Fruit fly (Drosophila melanogaster): ENCODE results near the gene alpha-Man-Ib.

The alpha-Man-Ib gene

dm6 chr3R:29062717-29063206 lies 49.9 kb downstream of the alpha-Man-Ib start, which contains the start of the genes Cul5 and Bicra (continued):
- TF ChIP-seq seq (GFP tag; IDR thresholded peaks at IDR 0.05) (no peak), grn (GFP tag; optimal IDR thresholded peaks at IDR 0.05) (peak; percentile 13), kah (GFP tag; optimal IDR thresholded peaks at IDR 0.05) (no peak), knrl (GFP tag; IDR thresholded peaks at IDR 0.05; ENCODE audit: partially characterized antibody) (peak; percentile 84; the same call in 2 of the 3 replicates), CG12391 (tag; optimal IDR thresholded peaks at IDR 0.05) (no peak), tgo (GFP tag; IDR thresholded peaks at IDR 0.05) (no peak), dmrt99B (tag; optimal IDR thresholded peaks at IDR 0.05) (no peak), D19A (tag; optimal IDR thresholded peaks at IDR 0.05) (no peak), Atf6 (GFP tag; IDR thresholded peaks at IDR 0.05) (no peak), zfh2 (GFP tag; optimal IDR thresholded peaks at IDR 0.05) (peak; percentile 2), dati (GFP tag; IDR thresholded peaks at IDR 0.05) (no peak), grau (tag; optimal IDR thresholded peaks at IDR 0.05) (no peak), Dfd (GFP tag; optimal IDR thresholded peaks at IDR 0.05) (no peak), CG1024 (GFP tag; IDR thresholded peaks at IDR 0.05) (no peak), CG3995 (GFP tag; optimal IDR thresholded peaks at IDR 0.05) (no peak), CG10366 (GFP tag; IDR thresholded peaks at IDR 0.05) (no peak), inv (GFP tag; IDR thresholded peaks at IDR 0.05; ENCODE audit: partially characterized antibody) (peak; percentile 86; the same call in 1 of the 2 replicates), hbn (GFP tag; IDR thresholded peaks at IDR 0.05; ENCODE audit: partially characterized antibody) (peak; percentile 87), CG33557 (GFP tag; optimal IDR thresholded peaks at IDR 0.05) (no peak), CG7839 (tag; optimal IDR thresholded peaks at IDR 0.05) (no peak), exex (tag; optimal IDR thresholded peaks at IDR 0.05) (peak; percentile 37), CG4707 (GFP tag; optimal IDR thresholded peaks at IDR 0.05) (no peak), CG6272 (GFP tag; IDR thresholded peaks at IDR 0.05) (peak; percentile 11; the same call in 1 of the 2 replicates), HmgZ (tag; optimal IDR thresholded peaks at IDR 0.05) (no peak), corto (GFP tag; optimal IDR thresholded peaks at IDR 0.05) (peak; percentile 67), MESR4 (GFP tag; optimal IDR thresholded peaks at IDR 0.05) (peak; percentile 94), CkIIα-i1 (GFP tag; IDR thresholded peaks at IDR 0.05) (no peak), sens-2 (GFP tag; IDR thresholded peaks at IDR 0.05) (no peak), Hsf (GFP tag; optimal IDR thresholded peaks at IDR 0.05) (no peak), Ets65A (GFP tag) (no peak), CG34422 (GFP tag; IDR thresholded peaks at IDR 0.05) (no peak), CG10274 (GFP tag; optimal IDR thresholded peaks at IDR 0.05) (no peak), yki (optimal IDR thresholded peaks at IDR 0.05) (no peak), sc (optimal IDR thresholded peaks at IDR 0.05) (no peak), sc (GFP tag; optimal IDR thresholded peaks at IDR 0.05) (no peak), NC2β (GFP tag; optimal IDR thresholded peaks at IDR 0.05) (peak; percentile 14), h (optimal IDR thresholded peaks at IDR 0.05) (no peak), da (GFP tag; optimal IDR thresholded peaks at IDR 0.05) (no peak), B-H1 (GFP tag; IDR thresholded peaks at IDR 0.05) (no peak), ham (GFP tag; IDR thresholded peaks at IDR 0.05) (no peak), ATbp (GFP tag; optimal IDR thresholded peaks at IDR 0.05) (no peak), trem (tag; optimal IDR thresholded peaks at IDR 0.05) (peak; percentile 7), CG42726 (GFP tag; IDR thresholded peaks at IDR 0.05; ENCODE audit: partially characterized antibody) (peak; percentile 81), pum (GFP tag; optimal IDR thresholded peaks at IDR 0.05) (no peak), gce (GFP tag; IDR thresholded peaks at IDR 0.05) (no peak), vvl (GFP tag; IDR thresholded peaks at IDR 0.05) (no peak), CG7963 (GFP tag; IDR thresholded peaks at IDR 0.05; ENCODE audit: partially characterized antibody) (peak; percentile 92), tna (GFP tag; IDR thresholded peaks at IDR 0.05; ENCODE audit: partially characterized antibody) (peak; percentile 92), CG2199 (GFP tag; IDR thresholded peaks at IDR 0.05) (no peak), hth (optimal IDR thresholded peaks at IDR 0.05) (no peak), Dp (GFP tag; optimal IDR thresholded peaks at IDR 0.05) (peak; percentile 63), prd (optimal IDR thresholded peaks at IDR 0.05) (no peak), prd (GFP tag; IDR thresholded peaks at IDR 0.05) (no peak)
